Worm (Caenorhabditis elegans): Measurements from ENCODE around the gene F57G12.2.

DNA sequence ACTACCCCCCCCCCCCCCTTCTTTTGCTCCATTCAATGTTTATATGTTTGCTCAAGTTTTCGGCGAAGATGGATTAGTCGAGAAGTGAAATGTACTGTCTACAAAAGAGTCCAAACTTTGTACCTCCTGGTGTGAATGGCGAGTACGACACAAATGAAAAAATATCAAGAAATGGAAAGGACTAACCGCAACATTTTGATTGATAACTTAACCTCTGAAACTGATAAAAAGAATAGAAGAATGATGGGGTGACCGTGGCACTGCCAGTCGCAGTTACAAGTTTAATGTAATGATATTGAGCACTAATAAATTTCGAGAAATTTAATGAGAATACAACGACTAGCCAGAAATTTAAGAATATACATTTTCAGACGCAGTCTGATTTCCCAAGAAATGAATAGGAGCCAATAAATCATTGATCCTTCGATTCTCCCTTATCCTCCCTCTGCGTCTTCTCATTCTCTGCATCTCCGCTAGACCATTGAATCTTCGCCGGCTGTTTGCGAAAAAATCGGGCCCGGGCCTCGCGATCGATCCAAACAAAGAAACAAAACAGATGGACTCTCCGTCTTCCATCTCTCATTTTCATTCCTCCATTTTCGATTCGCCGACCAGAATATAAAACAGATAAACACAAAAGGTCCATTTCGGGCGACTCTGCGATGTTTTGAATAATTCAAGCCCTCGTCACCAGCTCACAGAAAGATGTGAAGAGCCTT lies 15.0 kb upstream of the F57G12.2 start:
- TF ChIP-seq dao-5 (tag; optimal IDR thresholded peaks at IDR 0.05) = no peak
- no peak for TF ChIP-seq him-1 (tag; optimal IDR thresholded peaks at IDR 0.05)
- TF ChIP-seq W03F9.2 (tag; optimal IDR thresholded peaks at IDR 0.05) = no peak

Data from whole organism, L4/young adult.